Fruit fly (Drosophila melanogaster) whole organism, pupa: ENCODE results near the gene CG3408.

ENCODE experiments used
- CG10348 ChIP-seq: fragments of 200-800 bp; sonication (Bioruptor generic); IDR thresholded peaks from 2 replicates; pipeline ENCODE4 v1.3.6; 2022; ENCODE audit warnings: missing biosample characterization, missing genetic modification characterization
- CG12605 ChIP-seq: fragments of 200-800 bp; sonication (Bioruptor generic); IDR thresholded peaks from 2 replicates; pipeline ENCODE4 v1.3.6; 2022; ENCODE audit warnings: missing biosample characterization, missing genetic modification characterization
- CG13204 ChIP-seq: fragments of 200-800 bp; sonication (Bioruptor generic); optimal IDR thresholded peaks from 2 replicates; lab custom pipeline; 2018; ENCODE audit warnings: missing biosample characterization, mild to moderate bottlenecking, missing genetic modification characterization, moderate library complexity
- CG14655 ChIP-seq: fragments of 200-800 bp; sonication (Bioruptor generic); optimal IDR thresholded peaks from 3 replicates; lab custom pipeline; 2017; ENCODE audit warnings: mild to moderate bottlenecking, missing biosample characterization, missing genetic modification reagents, missing genetic modification characterization
- CG15710 ChIP-seq: fragments of 200-800 bp; sonication (Bioruptor generic); optimal IDR thresholded peaks from 2 replicates; lab custom pipeline; 2018; ENCODE audit warnings: missing biosample characterization, mild to moderate bottlenecking, missing genetic modification characterization, moderate library complexity
- CG17806 ChIP-seq: fragments of 200-800 bp; sonication (Bioruptor generic); optimal IDR thresholded peaks from 2 replicates; lab custom pipeline; 2018; ENCODE audit warnings: missing biosample characterization, mild to moderate bottlenecking, missing genetic modification characterization, moderate library complexity
- CG32121 ChIP-seq: fragments of 200-800 bp; sonication (Bioruptor generic); IDR thresholded peaks from 2 replicates; pipeline ENCODE4 v1.3.6; 2022; ENCODE audit warnings: missing biosample characterization, missing genetic modification characterization
- CG34367 ChIP-seq: fragments of 200-800 bp; sonication (Bioruptor generic); optimal IDR thresholded peaks from 2 replicates; lab custom pipeline; 2018; ENCODE audit warnings: missing biosample characterization, mild to moderate bottlenecking, missing genetic modification characterization
- CG4496 ChIP-seq: fragments of 200-800 bp; sonication (Bioruptor generic); IDR thresholded peaks from 3 replicates; pipeline ENCODE4 v1.3.6; 2022; ENCODE audit warnings: missing biosample characterization, missing genetic modification characterization
- CG8159 ChIP-seq: fragments of 200-800 bp; sonication (Bioruptor generic); optimal IDR thresholded peaks from 3 replicates; lab custom pipeline; 2018; ENCODE audit warnings: missing biosample characterization, mild to moderate bottlenecking, missing genetic modification characterization, moderate library complexity
- CG8301 ChIP-seq: fragments of 200-800 bp; sonication (Bioruptor generic); optimal IDR thresholded peaks from 2 replicates; lab custom pipeline; 2018; ENCODE audit warnings: missing biosample characterization, mild to moderate bottlenecking, missing genetic modification characterization
- CG9948 ChIP-seq: fragments of 200-800 bp; sonication (Bioruptor generic); optimal IDR thresholded peaks from 2 replicates; lab custom pipeline; 2018; ENCODE audit warnings: missing biosample characterization, mild to moderate bottlenecking, missing genetic modification characterization, moderate library complexity
- D1 ChIP-seq: fragments of 200-800 bp; sonication (Bioruptor generic); optimal IDR thresholded peaks from 2 replicates; lab custom pipeline; 2018; ENCODE audit warnings: missing biosample characterization, mild to moderate bottlenecking, missing genetic modification characterization, moderate library complexity
- EcR ChIP-seq: fragments of 200-800 bp; sonication (Bioruptor generic); optimal IDR thresholded peaks from 3 replicates; lab custom pipeline; 2019; ENCODE audit warnings: missing biosample characterization, missing genetic modification characterization, mild to moderate bottlenecking, moderate library complexity, missing genetic modification reagents
- Ets98B ChIP-seq: fragments of 200-800 bp; sonication (Bioruptor generic); IDR thresholded peaks from 2 replicates; pipeline ENCODE4 v1.3.6; 2022; ENCODE audit warnings: missing biosample characterization, missing genetic modification characterization
- Pif1A ChIP-seq: fragments of 200-800 bp; sonication (Bioruptor generic); optimal IDR thresholded peaks from 3 replicates; lab custom pipeline; 2016; ENCODE audit warnings: missing biosample characterization, missing genetic modification characterization
- Pif1B ChIP-seq: fragments of 200-800 bp; sonication (Bioruptor generic); optimal IDR thresholded peaks from 3 replicates; lab custom pipeline; 2016; ENCODE audit warnings: missing biosample characterization, missing genetic modification characterization
- Snoo ChIP-seq: fragments of 200-800 bp; sonication (Bioruptor generic); optimal IDR thresholded peaks from 3 replicates; lab custom pipeline; 2017; ENCODE audit warnings: missing biosample characterization, mild to moderate bottlenecking, missing genetic modification characterization, inconsistent platforms
- fd96Ca ChIP-seq: fragments of 200-800 bp; sonication (Bioruptor generic); IDR thresholded peaks from 3 replicates; pipeline ENCODE4 v1.3.6; 2022; ENCODE audit warnings: missing biosample characterization, missing genetic modification characterization
- gl ChIP-seq: fragments of 200-800 bp; sonication (Bioruptor generic); optimal IDR thresholded peaks from 2 replicates; lab custom pipeline; 2018; ENCODE audit warnings: missing biosample characterization, mild to moderate bottlenecking, missing genetic modification characterization
- rn ChIP-seq: fragments of 200-800 bp; sonication (Bioruptor generic); IDR thresholded peaks from 2 replicates; pipeline ENCODE4 v1.3.6; 2022; ENCODE audit warnings: missing biosample characterization, missing genetic modification characterization

CG3408 gene

DNA sequence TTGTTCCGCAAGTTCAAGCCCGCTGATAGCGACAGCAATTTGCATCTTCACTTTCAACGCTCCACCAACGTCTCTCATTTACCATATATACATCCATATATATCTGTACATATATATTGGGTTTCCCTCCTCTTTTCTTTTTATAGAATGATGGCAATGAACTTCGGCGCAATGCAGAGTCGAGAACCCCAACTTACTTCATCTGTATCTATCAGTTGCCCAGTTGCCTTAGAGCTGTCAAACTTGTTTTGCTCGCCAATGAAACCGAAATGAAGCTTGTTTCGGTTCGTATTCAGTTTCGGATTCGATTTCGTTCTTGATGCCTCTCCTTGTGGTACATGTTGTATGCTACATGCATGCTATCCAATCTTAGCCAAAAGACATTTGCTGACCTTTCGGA lies 19.5 kb upstream of the CG3408 start, which contains the start of gene Or67a:
Gene Or67a (plus strand): TSS at position 233 of the 400 bp plus-strand sequence.
- TF ChIP-seq EcR (GFP tag; lab: Kevin White, UChicago), result peak; percentile 99
- TF ChIP-seq D1 (tag; lab: Kevin White, UChicago), result no peak
- TF ChIP-seq CG12605 (GFP tag; lab: Robert Waterston, UW), result no peak
- peak; percentile 27 for TF ChIP-seq CG14655
- TF ChIP-seq CG10348 (GFP tag; lab: Robert Waterston, UW), result no peak
- no peak for TF ChIP-seq rn (GFP tag; lab: Robert Waterston, UW)
- TF ChIP-seq CG15710 (tag; lab: Kevin White, UChicago), result no peak
- no peak for TF ChIP-seq CG17806 (tag; lab: Kevin White, UChicago)
- TF ChIP-seq CG8301 (tag; lab: Kevin White, UChicago), result peak; percentile 29
- no peak for TF ChIP-seq CG32121 (GFP tag; lab: Robert Waterston, UW)
- no peak for TF ChIP-seq CG34367 (tag; lab: Kevin White, UChicago)
- TF ChIP-seq, all 21 proteins: peak for 3

DNA sequence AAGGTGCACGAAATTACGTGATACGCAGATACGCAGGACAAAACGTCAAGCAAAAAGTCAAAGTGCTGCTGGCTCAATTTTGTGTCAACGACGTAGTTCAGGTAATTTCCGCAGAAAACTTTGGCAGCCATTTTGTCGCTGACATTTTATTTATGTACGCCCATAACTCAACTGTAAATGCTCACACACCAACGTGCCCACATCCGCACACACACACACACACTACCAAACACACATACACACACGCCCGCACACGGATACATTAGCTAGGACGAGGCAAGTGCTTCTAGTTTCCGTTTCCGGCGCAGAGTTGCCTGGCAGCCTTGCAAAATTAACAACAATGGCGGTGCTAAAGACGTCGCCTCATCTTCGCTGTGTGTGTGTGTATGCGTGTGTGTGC lies 16.1 kb upstream of the CG3408 start, which contains the start of gene CG33700:
Gene CG33700 (minus strand): TSS at position 101 of the 400 bp plus-strand sequence.
- TF ChIP-seq CG4496 (GFP tag; lab: Robert Waterston, UW), result 0 out of 3 replicates have a peak, but pooled peaks have one; percentile 28
- no peak for TF ChIP-seq rn (GFP tag; lab: Robert Waterston, UW)

DNA sequence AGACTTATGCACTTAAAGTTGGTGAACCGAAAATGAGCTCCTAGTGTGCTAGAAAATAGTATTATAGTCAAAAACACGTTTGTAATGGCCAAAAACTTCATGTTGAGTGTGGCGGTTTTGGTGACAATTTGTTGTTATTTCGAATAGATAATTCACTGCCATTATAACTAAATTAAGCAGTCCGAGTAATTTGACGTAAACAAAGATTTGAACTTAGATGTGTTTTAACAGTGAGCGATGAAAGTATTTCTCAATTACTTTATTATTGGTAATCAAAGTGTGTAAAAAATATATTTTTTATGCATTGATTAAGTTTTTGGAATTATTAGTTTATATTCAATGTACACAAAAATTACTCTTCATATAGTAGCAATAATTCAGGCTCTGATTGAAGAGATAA lies 3.9 kb upstream of the CG3408 start, which contains the start of gene CG33702:
Gene CG33702 (minus strand): TSS at position 101 of the 400 bp plus-strand sequence.
- TF ChIP-seq CG15710 (tag; lab: Kevin White, UChicago) (no peak), CG12605 (GFP tag; lab: Robert Waterston, UW) (no peak), CG8159 (tag; lab: Kevin White, UChicago) (no peak), EcR (GFP tag; lab: Kevin White, UChicago) (no peak), fd96Ca (GFP tag; lab: Robert Waterston, UW) (no peak), Pif1B (GFP tag; lab: Kevin White, UChicago) (no peak), CG32121 (GFP tag; lab: Robert Waterston, UW) (no peak), CG13204 (GFP tag; lab: Kevin White, UChicago) (no peak), D1 (tag; lab: Kevin White, UChicago) (no peak), CG34367 (tag; lab: Kevin White, UChicago) (no peak), Snoo (tag; lab: Kevin White, UChicago) (no peak), rn (GFP tag; lab: Robert Waterston, UW) (no peak), CG14655 (no peak), CG10348 (GFP tag; lab: Robert Waterston, UW) (no peak), CG17806 (tag; lab: Kevin White, UChicago) (no peak)

DNA sequence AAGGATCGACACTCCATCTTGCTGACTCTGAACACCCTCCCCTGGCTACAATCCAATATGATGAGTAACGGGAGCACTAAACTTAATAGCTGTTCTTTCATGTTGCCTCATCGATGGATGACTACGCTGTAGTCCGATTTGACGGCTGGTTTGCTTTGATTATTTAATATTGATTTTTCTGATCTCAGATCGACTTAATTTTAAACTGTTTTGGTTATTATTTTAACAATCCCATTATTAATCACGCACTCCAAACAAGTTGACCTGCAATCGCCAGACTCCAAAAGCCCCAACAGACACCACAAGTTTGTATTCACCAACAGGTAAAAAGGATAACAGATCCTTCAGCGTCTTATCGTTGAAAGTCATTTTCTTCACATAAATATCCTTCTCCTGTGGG lies 3.2 kb upstream of the CG3408 start, which contains the start of gene CG33703:
Gene CG33703 (minus strand): TSS at position 101 of the 400 bp plus-strand sequence.
- TF ChIP-seq CG34367 (tag; lab: Kevin White, UChicago) (no peak), EcR (GFP tag; lab: Kevin White, UChicago) (no peak), Ets98B (GFP tag; lab: Robert Waterston, UW) (no peak)

DNA sequence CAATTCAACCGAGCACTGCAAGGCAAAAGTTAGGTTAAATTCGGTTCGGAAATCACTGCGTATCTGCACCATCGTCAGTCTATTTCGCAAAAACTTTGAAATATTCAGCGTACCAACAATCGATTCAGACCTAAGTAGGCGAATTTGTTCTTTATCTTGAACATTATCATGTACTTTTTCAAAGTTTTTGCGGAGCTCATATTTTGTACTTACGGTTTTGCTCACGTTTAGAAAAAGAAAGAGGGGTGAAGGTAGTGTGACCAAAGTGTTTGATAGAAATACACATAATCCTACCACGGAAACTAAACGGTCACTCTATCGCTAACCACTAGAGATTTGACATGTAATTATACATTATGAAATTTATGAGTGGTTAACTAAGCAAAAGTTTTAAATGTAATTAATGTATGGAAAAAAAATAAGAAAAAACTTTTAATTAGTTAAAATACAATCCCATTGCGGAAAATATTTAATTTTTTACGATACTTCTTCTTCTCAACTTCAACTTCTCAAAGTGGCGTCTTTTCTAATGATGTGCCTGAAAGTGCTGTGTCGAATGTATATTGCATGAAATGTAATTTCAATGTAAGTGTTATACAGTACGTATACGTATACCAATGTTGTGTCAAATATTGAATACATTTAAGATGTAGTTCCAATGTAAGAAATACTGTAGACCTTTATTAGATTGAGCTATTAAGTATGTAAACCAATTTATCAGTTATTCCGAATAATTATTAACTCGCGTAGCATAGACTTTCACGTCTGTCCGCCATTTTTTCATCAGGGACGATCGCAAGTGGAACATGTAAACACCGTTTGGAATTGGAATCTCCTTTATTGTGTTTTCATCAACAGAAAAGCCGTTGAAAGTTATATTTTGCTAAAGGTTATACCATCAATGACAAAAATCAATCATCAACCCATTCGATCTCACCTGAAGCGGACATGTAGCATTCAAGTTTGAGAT lies 2.2 kb upstream of the CG3408 start, which contains the start of gene RpS9:
Gene RpS9 (minus strand): TSS at position 245 of the 970 bp plus-strand sequence.
- no peak for TF ChIP-seq fd96Ca (GFP tag; lab: Robert Waterston, UW)
- TF ChIP-seq CG8301 (tag; lab: Kevin White, UChicago), result no peak
- TF ChIP-seq D1 (tag; lab: Kevin White, UChicago), result no peak
- no peak for TF ChIP-seq CG10348 (GFP tag; lab: Robert Waterston, UW)
- no peak for TF ChIP-seq CG13204 (GFP tag; lab: Kevin White, UChicago)
- TF ChIP-seq CG8159 (tag; lab: Kevin White, UChicago), result peak; percentile 28
- TF ChIP-seq rn (GFP tag; lab: Robert Waterston, UW), result no peak
- no peak; the same call in 2 of the 3 replicates for TF ChIP-seq CG4496 (GFP tag; lab: Robert Waterston, UW)
- TF ChIP-seq Ets98B (GFP tag; lab: Robert Waterston, UW), result peak; percentile 50
- no peak for TF ChIP-seq CG12605 (GFP tag; lab: Robert Waterston, UW)
- TF ChIP-seq CG32121 (GFP tag; lab: Robert Waterston, UW), result no peak
- peak; percentile 18 for TF ChIP-seq Pif1A (GFP tag; lab: Kevin White, UChicago)
- peak; percentile 10 for TF ChIP-seq CG17806 (tag; lab: Kevin White, UChicago)
- TF ChIP-seq Snoo (tag; lab: Kevin White, UChicago), result no peak
- no peak for TF ChIP-seq CG9948 (tag; lab: Kevin White, UChicago)
- TF ChIP-seq CG34367 (tag; lab: Kevin White, UChicago), result no peak
- peak; percentile 21 for TF ChIP-seq gl (tag; lab: Kevin White, UChicago)
- TF ChIP-seq CG15710 (tag; lab: Kevin White, UChicago), result peak; percentile 28
- no peak for TF ChIP-seq EcR (GFP tag; lab: Kevin White, UChicago)
- no peak for TF ChIP-seq CG14655
- TF ChIP-seq Pif1B (GFP tag; lab: Kevin White, UChicago), result no peak
- TF ChIP-seq, all 21 proteins: peak for 6
